Worm (Caenorhabditis elegans): ENCODE results near the gene T23E1.1.

DNA sequence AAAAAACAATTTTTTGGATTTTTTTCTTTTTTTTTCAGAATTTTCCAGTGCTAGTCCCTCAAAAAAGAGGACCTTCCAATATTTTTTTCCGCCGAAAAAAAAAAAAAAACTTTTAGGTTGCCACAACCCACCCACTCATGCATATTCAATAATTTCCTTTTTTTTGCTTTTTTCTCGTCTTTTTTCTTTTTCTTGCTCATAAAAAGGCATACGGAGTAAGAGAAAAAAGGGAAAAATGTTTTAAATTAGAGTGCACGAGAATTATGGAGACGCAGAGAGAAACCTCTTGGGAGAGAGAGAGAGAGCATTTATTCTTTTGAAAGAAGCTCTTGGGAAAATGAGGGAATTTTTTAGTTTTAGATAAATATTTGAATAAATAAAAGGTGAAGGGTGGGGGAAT is 23.2 kb upstream of the T23E1.1 start:
- no peak for TF ChIP-seq cog-1 (tag; optimal IDR thresholded peaks at IDR 0.05)
- no peak for TF ChIP-seq klf-2 (GFP tag; conservative IDR thresholded peaks at IDR 0.05)
- no peak for TF ChIP-seq flt-1 (GFP tag; IDR thresholded peaks at IDR 0.05)
- TF ChIP-seq T22C8.4 (GFP tag; IDR thresholded peaks at IDR 0.05), result no peak
- TF ChIP-seq tab-1 (GFP tag; IDR thresholded peaks at IDR 0.05), result no peak
- TF ChIP-seq med-1 (GFP tag; optimal IDR thresholded peaks at IDR 0.05; ENCODE audit: insufficient read depth), result no peak
- no peak for TF ChIP-seq ztf-29 (GFP tag; IDR thresholded peaks at IDR 0.05)
- TF ChIP-seq ztf-23 (GFP tag; IDR thresholded peaks at IDR 0.05), result no peak
